Fruit fly (Drosophila melanogaster): ENCODE data around the gene Ank2.
A peak's percentile ranks its signal among the peaks of the same experiment; 100 is the strongest.

The Ank2 gene

dm6 chr3L:7641467-7641866 lies 76.7 kb downstream of the Ank2 start, which contains the start of gene CG7506:
Gene CG7506, minus strand, starts transcription at chr3L:7641648.
- TF ChIP-seq CG14655 (GFP tag; optimal IDR thresholded peaks at IDR 0.05), result no peak
- no peak for TF ChIP-seq CG32121 (GFP tag; IDR thresholded peaks at IDR 0.05)
- no peak; the same call in 2 of the 3 replicates for TF ChIP-seq CG4496 (GFP tag; IDR thresholded peaks at IDR 0.05)
- TF ChIP-seq Snoo (tag; optimal IDR thresholded peaks at IDR 0.05), result peak; percentile 2

dm6 chr3L:7640297-7640696 lies 77.9 kb downstream of the Ank2 start, which contains the start of gene Urm1:
Gene Urm1, minus strand, starts transcription at chr3L:7640446.
- TF ChIP-seq rn (GFP tag; IDR thresholded peaks at IDR 0.05), result no peak
- no peak for TF ChIP-seq CG13204 (GFP tag; optimal IDR thresholded peaks at IDR 0.05)
- TF ChIP-seq Ets98B (GFP tag; IDR thresholded peaks at IDR 0.05), result no peak
- no peak for TF ChIP-seq CG8301 (tag; optimal IDR thresholded peaks at IDR 0.05)
- TF ChIP-seq CG4496 (GFP tag; IDR thresholded peaks at IDR 0.05), result no peak
- no peak for TF ChIP-seq CG8159 (tag; optimal IDR thresholded peaks at IDR 0.05)
- TF ChIP-seq gl (tag; optimal IDR thresholded peaks at IDR 0.05), result no peak
- no peak for TF ChIP-seq EcR (GFP tag; optimal IDR thresholded peaks at IDR 0.05)
- no peak for TF ChIP-seq Snoo (tag; optimal IDR thresholded peaks at IDR 0.05)
- TF ChIP-seq CG34367 (tag; optimal IDR thresholded peaks at IDR 0.05), result no peak
- no peak for TF ChIP-seq D1 (tag; optimal IDR thresholded peaks at IDR 0.05)

dm6 chr3L:7639533-7639932 lies 78.7 kb downstream of the Ank2 start:
- TF ChIP-seq CG32121 (GFP tag; IDR thresholded peaks at IDR 0.05) (no peak), CG15710 (tag; optimal IDR thresholded peaks at IDR 0.05) (no peak), CG14655 (GFP tag; optimal IDR thresholded peaks at IDR 0.05) (no peak), CG8301 (tag; optimal IDR thresholded peaks at IDR 0.05) (no peak), CG10348 (GFP tag; IDR thresholded peaks at IDR 0.05) (no peak)

DNA sequence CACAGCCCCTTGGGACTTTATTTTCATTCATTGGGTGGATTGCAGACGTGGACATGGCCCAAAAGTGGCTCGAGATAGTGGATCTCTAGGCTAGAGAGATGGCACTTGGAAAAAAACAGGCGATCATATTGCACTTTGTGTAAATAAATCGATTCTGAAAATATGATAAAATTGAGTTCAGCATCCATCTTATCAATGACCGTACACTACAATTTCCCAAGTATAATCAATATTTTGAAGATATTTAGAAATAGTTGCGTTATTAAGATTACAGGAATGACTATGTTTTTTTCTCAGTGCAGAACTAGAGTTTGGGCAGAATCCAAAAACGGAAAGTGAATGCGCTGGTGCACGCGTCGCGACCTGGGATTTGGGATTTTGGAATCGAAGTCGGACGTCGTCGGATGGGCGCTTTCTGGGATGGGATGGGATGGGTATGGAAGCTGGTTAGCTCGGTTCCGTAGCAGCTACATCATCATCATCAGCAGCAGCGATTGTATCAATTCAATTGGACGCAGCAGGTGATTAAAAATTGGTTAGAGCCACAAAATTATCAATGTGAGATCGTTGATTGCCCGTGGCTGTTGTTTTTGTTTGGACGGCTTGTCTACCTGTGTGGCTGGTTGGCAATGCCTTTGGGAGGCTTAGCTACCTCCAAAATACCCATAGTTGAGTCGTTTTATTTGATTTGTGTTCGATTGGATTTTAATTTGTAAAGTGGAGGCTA lies 83.3 kb downstream of the Ank2 start:
- TF ChIP-seq Pif1A (GFP tag; optimal IDR thresholded peaks at IDR 0.05) (no peak), CG14655 (GFP tag; optimal IDR thresholded peaks at IDR 0.05) (no peak), CG9948 (tag; optimal IDR thresholded peaks at IDR 0.05) (no peak), CG8301 (tag; optimal IDR thresholded peaks at IDR 0.05) (peak; percentile 13)

DNA sequence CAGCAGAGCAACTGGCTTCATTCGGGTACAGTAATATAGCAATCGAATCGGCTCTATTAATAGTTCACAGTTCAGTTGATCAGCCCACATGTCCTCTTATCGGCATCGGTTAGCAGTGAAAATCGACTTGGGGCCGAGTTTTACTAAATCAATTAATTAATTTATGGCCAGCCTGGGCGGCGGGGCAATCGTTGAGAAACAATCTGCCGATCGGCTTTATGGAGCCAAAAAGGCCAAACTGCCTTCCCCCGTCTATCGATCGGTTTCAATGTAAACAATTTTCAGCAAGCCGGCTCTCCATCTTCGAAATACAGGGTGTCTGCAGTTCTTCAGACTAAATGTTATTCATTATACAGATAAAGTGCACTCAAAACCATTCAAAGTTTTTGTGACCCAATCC lies 84.6 kb downstream of the Ank2 start:
- TF ChIP-seq rn (GFP tag; IDR thresholded peaks at IDR 0.05) (no peak), Pif1B (GFP tag; optimal IDR thresholded peaks at IDR 0.05) (no peak), CG32121 (GFP tag; IDR thresholded peaks at IDR 0.05) (no peak), EcR (GFP tag; optimal IDR thresholded peaks at IDR 0.05) (no peak), CG4496 (GFP tag; IDR thresholded peaks at IDR 0.05) (no peak), Snoo (tag; optimal IDR thresholded peaks at IDR 0.05) (no peak), gl (tag; optimal IDR thresholded peaks at IDR 0.05) (no peak), CG8159 (tag; optimal IDR thresholded peaks at IDR 0.05) (no peak), D1 (tag; optimal IDR thresholded peaks at IDR 0.05) (no peak), CG14655 (GFP tag; optimal IDR thresholded peaks at IDR 0.05) (no peak), Ets98B (GFP tag; IDR thresholded peaks at IDR 0.05) (no peak), CG34367 (tag; optimal IDR thresholded peaks at IDR 0.05) (no peak)

- TF ChIP-seq rn (GFP tag; IDR thresholded peaks at IDR 0.05), result peak; percentile 49; the same call in 1 of the 2 replicates
- peak; percentile 59 for TF ChIP-seq Pif1A (GFP tag; optimal IDR thresholded peaks at IDR 0.05)
- peak; percentile 77 for TF ChIP-seq CG32121 (GFP tag; IDR thresholded peaks at IDR 0.05)
- peak; percentile 49; the same call in 1 of the 3 replicates for TF ChIP-seq fd96Ca (GFP tag; IDR thresholded peaks at IDR 0.05)
- peak; percentile 50 for TF ChIP-seq CG34367 (tag; optimal IDR thresholded peaks at IDR 0.05)
- TF ChIP-seq gl (tag; optimal IDR thresholded peaks at IDR 0.05), result no peak
- TF ChIP-seq CG8301 (tag; optimal IDR thresholded peaks at IDR 0.05), result peak; percentile 73
- TF ChIP-seq D1 (tag; optimal IDR thresholded peaks at IDR 0.05), result no peak
- peak; percentile 70 for TF ChIP-seq CG4496 (GFP tag; IDR thresholded peaks at IDR 0.05)
- TF ChIP-seq CG14655 (GFP tag; optimal IDR thresholded peaks at IDR 0.05), result peak; percentile 79
- peak; percentile 56 for TF ChIP-seq CG9948 (tag; optimal IDR thresholded peaks at IDR 0.05)
- TF ChIP-seq CG13204 (GFP tag; optimal IDR thresholded peaks at IDR 0.05), result peak; percentile 21
- no peak for TF ChIP-seq CG12605 (GFP tag; IDR thresholded peaks at IDR 0.05)
- peak; percentile 69 for TF ChIP-seq CG8159 (tag; optimal IDR thresholded peaks at IDR 0.05)
- TF ChIP-seq Pif1B (GFP tag; optimal IDR thresholded peaks at IDR 0.05), result no peak
- peak; percentile 66 for TF ChIP-seq EcR (GFP tag; optimal IDR thresholded peaks at IDR 0.05)
- peak; percentile 57 for TF ChIP-seq CG15710 (tag; optimal IDR thresholded peaks at IDR 0.05)
- peak; percentile 76 for TF ChIP-seq Ets98B (GFP tag; IDR thresholded peaks at IDR 0.05)
- no peak for TF ChIP-seq CG10348 (GFP tag; IDR thresholded peaks at IDR 0.05)
- TF ChIP-seq CG17806 (tag; optimal IDR thresholded peaks at IDR 0.05), result peak; percentile 69
- no peak for TF ChIP-seq Snoo (tag; optimal IDR thresholded peaks at IDR 0.05)
Measured at dm6 chr3L:7632540-7633263, 85.5 kb downstream of the Ank2 start.
